Worm (Caenorhabditis elegans) whole organism, L4/young adult: Measurements from ENCODE around the gene Y20C6A.1.
"Not testable (repeated sequence)": the region's sequence is repeated elsewhere in the genome, so short reads cannot be mapped to it uniquely, and the experiment has no call there.

Source experiments
- W03F9.2 ChIP-seq: fragments of 150-350 bp; optimal IDR thresholded peaks from 2 replicates; lab custom pipeline; 2014; ENCODE audit warnings: missing biosample characterization, missing genetic modification characterization
- dao-5 ChIP-seq: sonication (generic microtip); optimal IDR thresholded peaks from 2 replicates; lab custom pipeline; 2016; ENCODE audit warnings: missing genotype, missing genetic modification characterization, moderate library complexity, missing compliant biosample characterization
- him-1 ChIP-seq: sonication (generic microtip); optimal IDR thresholded peaks from 2 replicates; lab custom pipeline; 2016; ENCODE audit warnings: missing genotype, missing genetic modification reagents, missing genetic modification characterization, missing compliant biosample characterization

The Y20C6A.1 gene

ce11 chrV:17376639-17377038 is at the start of gene Y20C6A.1:
Gene Y20C6A.1 (minus strand): TSS chrV:17376745.
- no peak for TF ChIP-seq him-1
- no peak for TF ChIP-seq W03F9.2 (tag; lab: Kevin White, UChicago)
- no peak for TF ChIP-seq dao-5 (tag; lab: Kevin White, UChicago)

DNA sequence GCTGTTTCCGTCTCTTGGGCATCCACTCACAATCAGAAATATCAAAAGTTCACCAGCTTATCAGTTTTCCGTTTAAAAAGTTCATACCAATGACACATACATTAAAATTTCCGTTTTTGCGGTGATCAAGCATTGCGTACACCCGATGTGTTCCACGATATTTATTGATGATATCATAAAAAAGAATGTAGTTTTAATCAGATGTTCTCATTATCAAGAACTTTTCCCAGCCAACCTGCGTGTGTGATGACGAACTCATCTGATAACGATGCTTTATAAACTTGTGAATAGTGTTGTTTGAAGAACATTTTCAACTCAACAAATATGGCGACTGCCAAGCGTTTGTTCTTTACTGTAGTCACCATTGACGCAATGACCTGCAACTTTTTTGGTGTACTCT is 40.3 kb upstream of the Y20C6A.1 start, which contains the start of gene clc-21:
Gene clc-21, plus strand, starts transcription at position 301 of the 400 bp plus-strand sequence.
- TF ChIP-seq him-1 (no peak), W03F9.2 (tag; lab: Kevin White, UChicago) (no peak), dao-5 (tag; lab: Kevin White, UChicago) (no peak)

- TF ChIP-seq dao-5 (tag; lab: Kevin White, UChicago) = no peak
- TF ChIP-seq him-1 = no peak
- no peak for TF ChIP-seq W03F9.2 (tag; lab: Kevin White, UChicago)
Measured at ce11 chrV:17414951-17415350, 38.4 kb upstream of the Y20C6A.1 start, which contains the start of gene T27C5.12. Gene T27C5.12 (plus strand): TSS chrV:17415251.

ce11 chrV:17409955-17410354 is 33.4 kb upstream of the Y20C6A.1 start, which contains the start of gene srh-132:
Gene srh-132 (plus strand): TSS chrV:17410255.
- not testable (repeated sequence) for TF ChIP-seq W03F9.2 (tag; lab: Kevin White, UChicago); him-1; dao-5 (tag; lab: Kevin White, UChicago)

DNA sequence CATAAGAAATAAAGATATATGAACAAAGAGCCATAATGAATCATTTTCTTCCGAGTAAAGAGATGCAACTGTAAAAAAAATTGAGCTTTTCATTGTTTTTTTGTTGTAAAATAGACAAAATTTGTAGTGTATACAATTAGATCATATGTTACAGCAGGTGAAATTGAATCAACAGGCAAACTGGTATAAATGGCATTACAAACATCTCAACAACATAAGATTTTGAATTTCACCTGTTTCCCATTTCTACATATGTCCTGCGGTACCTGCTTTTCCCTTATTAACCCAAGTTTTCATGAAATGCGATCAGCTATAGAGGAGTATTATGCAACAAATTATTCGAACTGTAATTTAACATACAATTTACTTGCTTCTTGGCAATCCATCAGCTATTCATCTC is 18.8 kb upstream of the Y20C6A.1 start, which contains the start of gene srh-120:
Gene srh-120, plus strand, starts transcription at position 301 of the 400 bp plus-strand sequence.
- TF ChIP-seq W03F9.2 (tag; lab: Kevin White, UChicago) (no peak), him-1 (no peak), dao-5 (tag; lab: Kevin White, UChicago) (no peak)

- TF ChIP-seq dao-5 (tag; lab: Kevin White, UChicago) (no peak), him-1 (no peak), W03F9.2 (tag; lab: Kevin White, UChicago) (no peak)
Measured at ce11 chrV:17379932-17380331, 3.4 kb upstream of the Y20C6A.1 start, which contains the start of gene Y20C6A.4. Gene Y20C6A.4 (plus strand): TSS chrV:17380232.

- TF ChIP-seq dao-5 (tag; lab: Kevin White, UChicago) (no peak), him-1 (no peak), W03F9.2 (tag; lab: Kevin White, UChicago) (no peak)
Measured at ce11 chrV:17377140-17377539, 595 bp upstream of the Y20C6A.1 start, which contains the start of gene fbxb-7. Gene fbxb-7 (plus strand): TSS chrV:17377406.

DNA sequence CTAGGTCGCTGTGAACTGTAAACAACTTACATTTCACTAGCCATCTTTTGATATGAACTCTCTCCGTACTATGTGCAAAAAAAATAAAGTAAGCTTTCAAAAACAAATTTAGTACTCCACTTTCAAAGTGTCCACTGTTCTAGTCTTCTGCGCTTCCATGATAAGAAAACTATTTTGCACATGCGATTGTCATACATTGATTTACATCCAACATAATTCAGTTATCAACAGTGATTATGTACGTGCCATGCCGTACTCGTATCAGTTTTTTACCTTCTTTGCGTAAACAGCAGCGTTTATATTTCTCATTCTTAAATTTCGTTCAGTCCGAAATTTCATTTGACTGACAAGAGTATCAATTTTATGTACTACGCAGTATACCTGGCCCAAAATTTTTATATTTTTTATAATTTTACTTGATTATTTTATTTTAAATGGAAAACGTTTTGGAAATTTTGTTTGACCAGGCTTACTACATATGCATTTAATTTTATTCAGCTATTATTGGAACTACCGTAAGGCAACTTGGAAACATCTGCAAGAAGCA is 23.6 kb downstream of the Y20C6A.1 start, which contains the start of the genes fbxa-134 and F47H4.2:
Gene fbxa-134, minus strand, starts transcription at position 44 of the 547 bp plus-strand sequence.
Gene F47H4.2, plus strand, starts transcription at position 497 of the 547 bp plus-strand sequence.
- TF ChIP-seq dao-5 (tag; lab: Kevin White, UChicago) = no peak
- TF ChIP-seq W03F9.2 (tag; lab: Kevin White, UChicago) = peak; percentile 14
- no peak for TF ChIP-seq him-1

DNA sequence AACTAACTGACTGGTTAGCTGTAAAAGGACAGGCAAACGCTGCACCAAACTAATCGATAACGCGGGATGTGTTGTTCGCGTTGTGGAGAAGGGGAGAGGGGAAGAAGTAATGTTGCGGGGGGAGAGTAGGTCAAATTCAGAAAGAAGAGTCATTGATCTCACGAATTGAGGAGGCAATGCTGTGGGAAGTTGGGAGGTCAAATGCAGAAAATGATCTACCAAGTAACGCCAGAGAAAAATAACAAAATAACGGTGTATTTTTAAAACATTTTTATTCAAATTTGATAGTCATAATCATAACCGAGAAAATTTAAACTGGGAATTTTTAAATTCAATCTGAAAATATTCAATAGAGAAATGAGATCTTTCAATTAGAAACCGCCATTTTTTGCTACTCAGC is 26.5 kb downstream of the Y20C6A.1 start, which contains the start of gene lsy-27:
Gene lsy-27, minus strand, starts transcription at position 101 of the 400 bp plus-strand sequence.
- TF ChIP-seq W03F9.2 (tag; lab: Kevin White, UChicago) (no peak), him-1 (no peak), dao-5 (tag; lab: Kevin White, UChicago) (no peak)

- TF ChIP-seq dao-5 (tag; lab: Kevin White, UChicago) (no peak), W03F9.2 (tag; lab: Kevin White, UChicago) (no peak), him-1 (no peak)
Measured at ce11 chrV:17347602-17348001, 28.9 kb downstream of the Y20C6A.1 start, which contains the start of gene skr-5. Gene skr-5 (plus strand): TSS chrV:17347902.

DNA sequence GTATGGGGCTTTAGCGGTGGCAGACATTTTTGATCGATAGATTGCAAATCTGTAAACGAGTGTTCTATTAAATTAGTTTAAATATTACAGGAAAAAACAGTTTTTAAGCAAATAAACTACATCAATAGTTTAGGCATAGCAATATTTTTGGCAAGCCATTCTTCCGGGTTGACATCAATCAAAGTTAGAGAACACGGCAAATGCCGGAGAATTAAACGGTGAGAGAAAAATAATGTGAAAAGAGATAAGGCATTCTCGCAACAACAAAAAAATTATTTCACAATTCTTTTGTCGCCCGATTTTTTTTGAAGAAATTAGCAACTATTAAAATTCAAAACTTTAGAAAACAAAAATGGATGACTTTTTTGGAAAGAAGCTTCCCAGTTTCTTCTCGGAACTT is 31.7 kb downstream of the Y20C6A.1 start, which contains the start of the genes fbxa-188 and fbxa-189:
Gene fbxa-188, minus strand, starts transcription at position 51 of the 400 bp plus-strand sequence.
Gene fbxa-189, plus strand, starts transcription at position 339 of the 400 bp plus-strand sequence.
- no peak for TF ChIP-seq dao-5 (tag; lab: Kevin White, UChicago)
- no peak for TF ChIP-seq W03F9.2 (tag; lab: Kevin White, UChicago)
- no peak for TF ChIP-seq him-1

- no peak for TF ChIP-seq W03F9.2 (tag; lab: Kevin White, UChicago)
Measured at ce11 chrV:17339349-17339748, 37.2 kb downstream of the Y20C6A.1 start.

DNA sequence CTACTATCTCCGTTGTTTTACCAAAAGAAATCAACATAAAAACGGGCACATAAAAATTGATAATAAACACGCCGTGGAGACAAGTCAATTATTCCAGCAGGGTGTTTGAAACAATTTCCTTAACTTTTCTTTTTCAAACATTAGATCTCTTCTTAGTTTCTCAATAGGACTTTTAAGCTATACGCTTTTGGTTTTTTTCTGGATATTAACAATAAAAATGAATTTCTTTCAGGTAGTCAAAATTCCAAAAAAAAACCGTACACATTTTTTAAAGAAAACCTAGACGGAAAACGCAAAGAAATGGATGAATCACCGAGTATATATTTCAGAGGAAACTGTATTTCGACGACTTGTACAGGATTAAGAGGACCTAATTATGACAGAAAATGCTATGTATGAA is 45.2 kb downstream of the Y20C6A.1 start, which contains the start of gene fbxa-185:
Gene fbxa-185, plus strand, starts transcription at position 301 of the 400 bp plus-strand sequence.
- TF ChIP-seq him-1 = no peak
- TF ChIP-seq dao-5 (tag; lab: Kevin White, UChicago) = no peak
- TF ChIP-seq W03F9.2 (tag; lab: Kevin White, UChicago) = no peak

ce11 chrV:17328497-17328896 is 48.0 kb downstream of the Y20C6A.1 start, which contains the start of gene srg-44:
Gene srg-44 (plus strand): TSS chrV:17328797.
- no peak for TF ChIP-seq dao-5 (tag; lab: Kevin White, UChicago)
- no peak for TF ChIP-seq him-1
- TF ChIP-seq W03F9.2 (tag; lab: Kevin White, UChicago) = no peak
